Worm (Caenorhabditis elegans) whole organism, young adult: Measurements from ENCODE around the gene lst-6.

Experiments
- B0019.2 ChIP-seq: fragments of 200-800 bp; sonication (Bioruptor generic); conservative IDR thresholded peaks from 2 replicates; pipeline ENCODE4 v1.3.6; 2022; ENCODE audit warnings: missing genetic modification reagents, missing genetic modification characterization, missing compliant biosample characterization
- B0261.1 ChIP-seq: sonication (generic microtip); optimal IDR thresholded peaks from 2 replicates; lab custom pipeline; 2016; ENCODE audit warnings: mild to moderate bottlenecking, missing genetic modification characterization, moderate library complexity, missing compliant biosample characterization
- B0336.3 ChIP-seq: fragments of 200-800 bp; sonication (Bioruptor generic); IDR thresholded peaks from 2 replicates; pipeline ENCODE4 v1.3.6; 2022; ENCODE audit warnings: missing genetic modification characterization, missing compliant biosample characterization
- C06A6.2 ChIP-seq: fragments of 200-800 bp; sonication (Bioruptor generic); conservative IDR thresholded peaks from 2 replicates; pipeline ENCODE4 v1.3.6; 2022; ENCODE audit warnings: missing genetic modification characterization, missing compliant biosample characterization
- D2030.7 ChIP-seq: fragments of 200-800 bp; sonication (Bioruptor generic); IDR thresholded peaks from 2 replicates; pipeline ENCODE4 v1.3.6; 2022; ENCODE audit warnings: missing genetic modification reagents, missing genetic modification characterization, missing compliant biosample characterization
- F33H1.4 ChIP-seq: fragments of 200-800 bp; sonication (Bioruptor generic); IDR thresholded peaks from 2 replicates; pipeline ENCODE4 v1.3.6; 2022; ENCODE audit warnings: missing genetic modification reagents, missing genetic modification characterization, missing compliant biosample characterization
- F37B4.10 ChIP-seq: fragments of 200-800 bp; sonication (Bioruptor generic); IDR thresholded peaks from 2 replicates; pipeline ENCODE4 v1.3.6; 2022; ENCODE audit warnings: missing genetic modification characterization, missing compliant biosample characterization
- F39B2.1 ChIP-seq: fragments of 200-800 bp; sonication (Bioruptor generic); IDR thresholded peaks from 2 replicates; pipeline ENCODE4 v1.3.6; 2022; ENCODE audit warnings: missing genetic modification reagents, missing genetic modification characterization, missing compliant biosample characterization
- F52B5.7 ChIP-seq: sonication (generic microtip); optimal IDR thresholded peaks from 2 replicates; lab custom pipeline; 2016; ENCODE audit warnings: mild to moderate bottlenecking, missing genetic modification characterization, missing compliant biosample characterization
- F57A8.1 ChIP-seq: fragments of 200-800 bp; sonication (Bioruptor generic); optimal IDR thresholded peaks from 2 replicates; lab custom pipeline; 2018; ENCODE audit warnings: mild to moderate bottlenecking, missing genetic modification characterization, moderate library complexity, missing compliant biosample characterization
- F57C9.4 ChIP-seq: sonication (generic microtip); optimal IDR thresholded peaks from 2 replicates; lab custom pipeline; 2017; ENCODE audit warnings: mild to moderate bottlenecking, missing genetic modification characterization, missing compliant biosample characterization
- K12H6.12 ChIP-seq: fragments of 200-800 bp; sonication (Bioruptor generic); optimal IDR thresholded peaks from 2 replicates; lab custom pipeline; 2018; ENCODE audit warnings: mild to moderate bottlenecking, missing genetic modification characterization, missing compliant biosample characterization
- Y56A3A.18 ChIP-seq: fragments of 200-800 bp; sonication (Bioruptor generic); IDR thresholded peaks from 2 replicates; pipeline ENCODE4 v1.3.6; 2022; ENCODE audit warnings: missing genetic modification reagents, missing genetic modification characterization, missing compliant biosample characterization
- akir-1 ChIP-seq: fragments of 200-800 bp; sonication (Bioruptor generic); optimal IDR thresholded peaks from 2 replicates; lab custom pipeline; 2018; ENCODE audit warnings: mild to moderate bottlenecking, missing genetic modification characterization, moderate library complexity, missing compliant biosample characterization
- ama-1 ChIP-seq, 3 experiments: fragments of 150-350 bp in 1 of 3; sonication (generic microtip) in 2 of 3; optimal IDR thresholded peaks; 2 replicates each; lab custom pipeline; 2014 to 2018; ENCODE audit warnings: missing biosample characterization in 2 of 3, missing genetic modification characterization in 2 of 3, missing genetic modification reagents in 2 of 3
- atf-7 ChIP-seq: sonication (generic microtip); optimal IDR thresholded peaks from 2 replicates; lab custom pipeline; 2017; ENCODE audit warnings: mild to moderate bottlenecking, missing genetic modification characterization, missing compliant biosample characterization
- athp-1 ChIP-seq: sonication (generic microtip); optimal IDR thresholded peaks from 2 replicates; lab custom pipeline; 2017; ENCODE audit warnings: mild to moderate bottlenecking, missing genetic modification characterization, missing compliant biosample characterization
- attf-5 ChIP-seq: fragments of 200-800 bp; sonication (Bioruptor generic); optimal IDR thresholded peaks from 2 replicates; lab custom pipeline; 2018; ENCODE audit warnings: mild to moderate bottlenecking, missing genetic modification characterization, missing compliant biosample characterization
- cebp-1 ChIP-seq, 2 experiments: fragments of 200-800 bp in 1 of 2; sonication (Bioruptor generic) in 1 of 2; sonication (generic microtip) in 1 of 2; IDR thresholded peaks in 1 of 2; optimal IDR thresholded peaks in 1 of 2; 2 replicates each; pipeline versions ENCODE4 v1.3.6 to Lab custom; 2017 to 2022; ENCODE audit warnings: missing compliant biosample characterization in 2 of 2, missing genetic modification characterization in 2 of 2, mild to moderate bottlenecking in 1 of 2, missing genetic modification reagents in 1 of 2, moderate library complexity in 1 of 2
- ceh-100 ChIP-seq: fragments of 200-800 bp; sonication (Bioruptor generic); IDR thresholded peaks from 2 replicates; pipeline ENCODE4 v1.3.6; 2022; ENCODE audit warnings: missing genetic modification reagents, missing genetic modification characterization, missing compliant biosample characterization
- chd-7 ChIP-seq: sonication (generic microtip); optimal IDR thresholded peaks from 2 replicates; lab custom pipeline; 2016; ENCODE audit warnings: mild to moderate bottlenecking, missing genetic modification characterization, moderate library complexity, missing compliant biosample characterization
- die-1 ChIP-seq: sonication (generic microtip); optimal IDR thresholded peaks from 2 replicates; lab custom pipeline; 2016; ENCODE audit warnings: missing genotype, mild to moderate bottlenecking, missing genetic modification characterization, missing compliant biosample characterization
- dox-1 ChIP-seq: fragments of 200-800 bp; sonication (Bioruptor generic); IDR thresholded peaks from 2 replicates; pipeline ENCODE4 v1.3.6; 2022; ENCODE audit warnings: missing genetic modification reagents, missing genetic modification characterization, missing compliant biosample characterization
- egl-18 ChIP-seq: fragments of 200-800 bp; sonication (Bioruptor generic); IDR thresholded peaks from 2 replicates; pipeline ENCODE4 v1.3.6; 2022; ENCODE audit warnings: missing genetic modification reagents, missing genetic modification characterization, missing compliant biosample characterization
- hrde-1 ChIP-seq: sonication (generic microtip); optimal IDR thresholded peaks from 2 replicates; lab custom pipeline; 2016; ENCODE audit warnings: missing genetic modification characterization, mild to moderate bottlenecking, missing compliant biosample characterization, moderate library complexity, missing genotype, missing genetic modification reagents, borderline replicate concordance
- let-607 ChIP-seq, 2 experiments: fragments of 200-800 bp in 1 of 2; sonication (Bioruptor generic) in 1 of 2; sonication (generic microtip) in 1 of 2; optimal IDR thresholded peaks; 2 replicates each; lab custom pipeline; 2016 to 2018; ENCODE audit warnings: mild to moderate bottlenecking in 2 of 2, missing compliant biosample characterization in 2 of 2, missing genetic modification characterization in 2 of 2, moderate library complexity in 2 of 2, missing genotype in 1 of 2
- lin-40 ChIP-seq: sonication (generic microtip); optimal IDR thresholded peaks from 2 replicates; lab custom pipeline; 2016; ENCODE audit warnings: missing genetic modification characterization, mild to moderate bottlenecking, missing compliant biosample characterization, missing genotype, missing genetic modification reagents
- lsl-1 ChIP-seq: fragments of 200-800 bp; sonication (Bioruptor generic); optimal IDR thresholded peaks from 2 replicates; lab custom pipeline; 2018; ENCODE audit warnings: mild to moderate bottlenecking, missing genetic modification characterization, moderate library complexity, missing compliant biosample characterization
- madf-10 ChIP-seq: sonication (generic microtip); optimal IDR thresholded peaks from 2 replicates; lab custom pipeline; 2016; ENCODE audit warnings: mild to moderate bottlenecking, missing genetic modification characterization, missing compliant biosample characterization
- madf-3 ChIP-seq: fragments of 200-800 bp; sonication (Bioruptor generic); IDR thresholded peaks from 2 replicates; pipeline ENCODE4 v1.3.6; 2022; ENCODE audit warnings: missing genetic modification reagents, missing genetic modification characterization, missing compliant biosample characterization
- mcd-1 ChIP-seq: fragments of 200-800 bp; sonication (Bioruptor generic); IDR thresholded peaks from 2 replicates; pipeline ENCODE4 v1.3.6; 2022; ENCODE audit warnings: missing genetic modification reagents, missing genetic modification characterization, missing compliant biosample characterization
- mes-4 ChIP-seq: sonication (generic microtip); optimal IDR thresholded peaks from 2 replicates; lab custom pipeline; 2016; ENCODE audit warnings: missing genotype, missing genetic modification characterization, missing compliant biosample characterization
- mxl-1 ChIP-seq: sonication (generic microtip); optimal IDR thresholded peaks from 2 replicates; lab custom pipeline; 2016; ENCODE audit warnings: missing genetic modification characterization, missing compliant biosample characterization
- nfyb-1 ChIP-seq: fragments of 200-800 bp; sonication (Bioruptor generic); IDR thresholded peaks from 2 replicates; pipeline ENCODE4 v1.3.6; 2022; ENCODE audit warnings: missing genetic modification reagents, missing genetic modification characterization, missing compliant biosample characterization
- nhr-80 ChIP-seq: sonication (generic microtip); optimal IDR thresholded peaks from 2 replicates; lab custom pipeline; 2016; ENCODE audit warnings: missing genetic modification characterization, missing compliant biosample characterization
- pbrm-1 ChIP-seq: fragments of 200-800 bp; sonication (Bioruptor generic); IDR thresholded peaks from 2 replicates; pipeline ENCODE4 v1.3.6; 2022; ENCODE audit warnings: missing genetic modification reagents, missing genetic modification characterization, missing compliant biosample characterization
- pha-4 ChIP-seq: fragments of 150-350 bp; sonication (generic microtip); optimal IDR thresholded peaks from 2 replicates; lab custom pipeline; 2014; ENCODE audit warnings: missing biosample characterization, missing genetic modification reagents, missing genetic modification characterization
- repo-1 ChIP-seq: sonication (generic microtip); optimal IDR thresholded peaks from 2 replicates; lab custom pipeline; 2017; ENCODE audit warnings: mild to moderate bottlenecking, missing genetic modification characterization, missing compliant biosample characterization
- snpc-1.3 ChIP-seq: sonication (generic microtip); optimal IDR thresholded peaks from 2 replicates; lab custom pipeline; 2017; ENCODE audit warnings: missing genetic modification characterization, mild to moderate bottlenecking, missing compliant biosample characterization, antibody characterized with exemption, moderate library complexity, missing genotype, missing genetic modification reagents; ENCODE audit not compliant: insufficient read depth
- snpc-4 ChIP-seq, 5 experiments: fragments of 150-350 bp in 1 of 5; sonication (generic microtip) in 4 of 5; optimal IDR thresholded peaks; 2 replicates each; lab custom pipeline; 2014 to 2018; ENCODE audit warnings: missing genetic modification characterization in 5 of 5, missing biosample characterization in 3 of 5, antibody characterized with exemption in 2 of 5, mild to moderate bottlenecking in 2 of 5, missing compliant biosample characterization in 2 of 5, missing genotype in 2 of 5, moderate library complexity in 2 of 5, missing genetic modification reagents in 1 of 5
- tbp1 ChIP-seq: fragments of 200-800 bp; sonication (Bioruptor generic); optimal IDR thresholded peaks from 2 replicates; lab custom pipeline; 2018; ENCODE audit warnings: mild to moderate bottlenecking, missing genetic modification characterization, missing compliant biosample characterization
- xnd-1 ChIP-seq: sonication (generic microtip); optimal IDR thresholded peaks from 2 replicates; lab custom pipeline; 2016; ENCODE audit warnings: missing genotype, missing genetic modification reagents, missing genetic modification characterization, missing compliant biosample characterization
- zfh-2 ChIP-seq: fragments of 200-800 bp; sonication (Bioruptor generic); conservative IDR thresholded peaks from 2 replicates; pipeline ENCODE4 v1.3.6; 2022; ENCODE audit warnings: missing genetic modification reagents, missing genetic modification characterization, missing compliant biosample characterization
- ztf-18 ChIP-seq: sonication (generic microtip); optimal IDR thresholded peaks from 2 replicates; lab custom pipeline; 2016; ENCODE audit warnings: missing genotype, mild to moderate bottlenecking, missing genetic modification characterization, missing compliant biosample characterization
- ztf-22 ChIP-seq: fragments of 200-800 bp; sonication (Bioruptor generic); optimal IDR thresholded peaks from 2 replicates; lab custom pipeline; 2018; ENCODE audit warnings: mild to moderate bottlenecking, missing genetic modification characterization, moderate library complexity, missing compliant biosample characterization
- ztf-26 ChIP-seq: sonication (generic microtip); optimal IDR thresholded peaks from 2 replicates; lab custom pipeline; 2017; ENCODE audit warnings: missing genetic modification characterization, missing compliant biosample characterization
- ztf-6 ChIP-seq: fragments of 200-800 bp; sonication (Bioruptor generic); IDR thresholded peaks from 2 replicates; pipeline ENCODE4 v1.3.6; 2022; ENCODE audit warnings: missing genetic modification reagents, missing genetic modification characterization, missing compliant biosample characterization

lst-6 gene

DNA sequence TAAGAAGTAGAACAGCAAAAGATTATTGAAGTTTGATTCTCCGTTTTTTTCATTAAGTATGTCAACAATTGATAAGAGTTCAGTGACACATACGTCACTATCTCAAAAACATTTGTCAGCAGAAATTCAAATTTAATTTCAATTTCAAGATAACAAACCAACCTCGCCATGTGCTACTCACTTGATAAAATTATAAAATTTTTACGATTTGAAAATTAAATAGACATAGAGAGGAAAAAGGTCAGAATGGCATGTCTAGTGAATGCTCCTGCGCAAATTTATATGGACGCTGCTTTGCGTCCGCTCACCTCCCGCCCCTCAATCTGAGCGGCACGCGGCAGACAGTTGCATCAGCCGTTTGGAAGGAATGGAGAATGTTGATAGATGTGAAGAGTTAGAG lies 37.9 kb upstream of the lst-6 start:
- TF ChIP-seq madf-3 (GFP tag; lab: Robert Waterston, UW) (no peak), D2030.7 (no peak), ztf-22 (GFP tag; lab: Kevin White, UChicago) (peak; percentile 79), pha-4 (tag; lab: Kevin White, UChicago) (no peak), F52B5.7 (tag; lab: Kevin White, UChicago) (no peak), tbp1 (GFP tag; lab: Kevin White, UChicago) (peak; percentile 32), hrde-1 (tag; lab: Kevin White, UChicago) (no peak), let-607 (tag; optimal IDR thresholded peaks at IDR 0.05; lab: Kevin White, UChicago) (peak in 1 of 2 experiments; percentile 85), repo-1 (tag; lab: Kevin White, UChicago) (no peak), F37B4.10 (no peak), attf-5 (GFP tag; lab: Kevin White, UChicago) (no peak), B0336.3 (GFP tag; lab: Robert Waterston, UW) (0 out of 2 replicates have a peak, but pooled peaks have one; percentile 44), F39B2.1 (GFP tag; lab: Robert Waterston, UW) (no peak), ceh-100 (GFP tag; lab: Robert Waterston, UW) (no peak), chd-7 (peak; percentile 30), atf-7 (peak; percentile 89), Y56A3A.18 (GFP tag; lab: Robert Waterston, UW) (no peak), akir-1 (no peak), zfh-2 (no peak), B0019.2 (no peak), mcd-1 (GFP tag; lab: Robert Waterston, UW) (no peak), lsl-1 (GFP tag; lab: Kevin White, UChicago) (no peak), snpc-4 (GFP tag; optimal IDR thresholded peaks at IDR 0.05; lab: Kevin White, UChicago) (no peak), snpc-4 (tag; optimal IDR thresholded peaks at IDR 0.05; lab: Kevin White, UChicago) (peak in 2 of 4 experiments; percentile 10 to 13), lin-40 (no peak), B0261.1 (tag; lab: Kevin White, UChicago) (no peak), F57A8.1 (GFP tag; lab: Kevin White, UChicago) (no peak), pbrm-1 (no peak), ztf-6 (GFP tag; lab: Robert Waterston, UW) (no peak), xnd-1 (tag; lab: Kevin White, UChicago) (no peak), ztf-26 (tag; lab: Kevin White, UChicago) (no peak), mxl-1 (tag; lab: Kevin White, UChicago) (no peak), nhr-80 (peak; percentile 98), snpc-1.3 (tag; lab: Kevin White, UChicago) (no peak), ztf-18 (no peak), athp-1 (tag; lab: Kevin White, UChicago) (no peak), die-1 (no peak), cebp-1 (GFP tag; IDR thresholded peaks at IDR 0.05; lab: Robert Waterston, UW) (no peak), cebp-1 (tag; optimal IDR thresholded peaks at IDR 0.05; lab: Kevin White, UChicago) (peak; percentile 41), K12H6.12 (tag; lab: Kevin White, UChicago) (no peak), F57C9.4 (tag; lab: Kevin White, UChicago) (no peak), mes-4 (tag; lab: Kevin White, UChicago) (no peak), dox-1 (peak; percentile 55; the same call in 1 of the 2 replicates), F33H1.4 (GFP tag; lab: Robert Waterston, UW) (no peak), C06A6.2 (GFP tag; lab: Robert Waterston, UW) (peak; percentile 39; the same call in 1 of the 2 replicates), egl-18 (no peak), nfyb-1 (GFP tag; lab: Robert Waterston, UW) (0 out of 2 replicates have a peak, but pooled peaks have one; percentile 47), madf-10 (tag; lab: Kevin White, UChicago) (peak; percentile 21), ama-1 (optimal IDR thresholded peaks at IDR 0.05; lab: Kevin White, UChicago) (no peak), ama-1 (GFP tag; optimal IDR thresholded peaks at IDR 0.05; lab: Kevin White, UChicago) (no peak)
